Worm (Caenorhabditis elegans): Measurements from ENCODE around the gene ifc-2.

Gene ifc-2

DNA sequence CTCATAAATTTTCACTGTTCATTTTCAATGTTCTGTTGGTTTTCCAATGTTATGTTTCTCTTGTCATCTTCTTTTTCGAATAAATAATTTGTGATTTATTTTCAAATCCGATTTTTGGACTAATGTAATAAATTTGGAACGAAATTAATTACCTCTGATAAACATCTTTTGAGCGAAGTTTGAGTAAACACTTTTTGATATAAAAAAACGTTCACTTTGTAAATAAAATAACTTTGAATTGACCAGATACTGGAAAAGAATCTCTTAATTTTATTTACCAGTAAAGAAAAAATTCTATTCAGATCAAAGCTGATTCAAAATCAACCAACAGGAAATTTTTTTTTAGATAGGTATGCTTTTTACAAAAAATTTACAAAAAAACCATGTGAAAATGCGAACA, 17.1 kb upstream of the ifc-2 start, which contains the start of gene lgc-32:
TSS of gene lgc-32 (plus strand) at position 301 of the 400 bp plus-strand sequence.
- TF ChIP-seq mbf-1 (tag; optimal IDR thresholded peaks at IDR 0.05) (no peak), blmp-1 (tag; optimal IDR thresholded peaks at IDR 0.05; ENCODE audit: insufficient read depth) (no peak), nhr-6 (tag; optimal IDR thresholded peaks at IDR 0.05) (no peak), lin-39 (tag; optimal IDR thresholded peaks at IDR 0.05) (no peak), Y55F3AM.14 (GFP tag; optimal IDR thresholded peaks at IDR 0.05) (no peak)

DNA sequence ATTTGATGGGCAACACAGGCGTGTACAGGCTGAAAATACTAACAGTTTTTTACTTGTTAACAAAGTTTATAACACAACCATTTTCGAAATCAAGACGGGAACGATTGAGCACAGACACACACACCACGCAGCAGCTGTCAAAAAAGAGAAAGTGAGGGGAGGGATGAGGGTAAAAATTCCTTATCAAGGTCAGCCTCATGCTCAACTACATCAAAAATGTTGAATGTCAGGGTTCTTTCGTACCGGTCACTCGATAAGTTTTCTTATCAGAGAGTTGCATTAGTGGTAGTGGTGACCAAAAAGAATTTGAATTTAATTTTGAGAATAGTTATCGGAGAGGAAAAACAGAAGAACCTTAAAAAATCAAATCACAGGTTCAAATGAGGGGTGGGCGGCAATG, 15.9 kb upstream of the ifc-2 start, which contains the start of gene T19D7.6:
TSS of gene T19D7.6 (minus strand) at position 198 of the 400 bp plus-strand sequence.
- TF ChIP-seq unc-55 (GFP tag; optimal IDR thresholded peaks at IDR 0.05) (no peak), fos-1 (tag; optimal IDR thresholded peaks at IDR 0.05) (peak; percentile 54), zag-1 (tag; optimal IDR thresholded peaks at IDR 0.05) (no peak)

DNA sequence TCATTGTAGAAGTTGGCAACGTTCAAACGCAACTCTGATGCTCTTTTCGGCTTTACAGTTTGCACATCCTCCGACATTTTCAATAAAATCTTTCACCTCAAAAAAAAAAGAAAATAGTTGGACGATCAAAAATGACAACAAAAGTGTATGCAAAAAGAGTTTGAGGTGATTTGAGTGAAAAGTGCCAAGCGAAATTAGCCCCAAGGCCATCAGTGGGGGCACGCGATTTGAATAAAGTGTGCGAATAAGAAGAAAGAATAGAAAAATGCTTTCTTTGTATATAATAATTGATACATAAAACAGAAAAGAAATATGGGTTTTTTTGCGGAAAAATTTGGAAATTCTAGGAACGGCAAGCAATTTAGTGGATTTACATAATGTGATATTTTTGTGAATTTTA, 11.4 kb upstream of the ifc-2 start, which contains the start of gene T19D7.5:
TSS of gene T19D7.5 (minus strand) at position 101 of the 400 bp plus-strand sequence.
- TF ChIP-seq lin-11 (tag; optimal IDR thresholded peaks at IDR 0.05) (no peak), nhr-77 (tag; optimal IDR thresholded peaks at IDR 0.05) (no peak), alr-1 (tag; optimal IDR thresholded peaks at IDR 0.05) (no peak), ceh-82 (tag; optimal IDR thresholded peaks at IDR 0.05) (no peak), sem-4 (tag; optimal IDR thresholded peaks at IDR 0.05) (no peak), unc-55 (GFP tag; optimal IDR thresholded peaks at IDR 0.05) (no peak), crh-2 (tag; optimal IDR thresholded peaks at IDR 0.05) (no peak), skn-1 (tag; optimal IDR thresholded peaks at IDR 0.05) (no peak), mdl-1 (tag; optimal IDR thresholded peaks at IDR 0.05) (no peak), blmp-1 (tag; optimal IDR thresholded peaks at IDR 0.05; ENCODE audit: insufficient read depth) (no peak), ceh-16 (tag; optimal IDR thresholded peaks at IDR 0.05) (no peak), ztf-11 (tag; optimal IDR thresholded peaks at IDR 0.05) (no peak)

DNA sequence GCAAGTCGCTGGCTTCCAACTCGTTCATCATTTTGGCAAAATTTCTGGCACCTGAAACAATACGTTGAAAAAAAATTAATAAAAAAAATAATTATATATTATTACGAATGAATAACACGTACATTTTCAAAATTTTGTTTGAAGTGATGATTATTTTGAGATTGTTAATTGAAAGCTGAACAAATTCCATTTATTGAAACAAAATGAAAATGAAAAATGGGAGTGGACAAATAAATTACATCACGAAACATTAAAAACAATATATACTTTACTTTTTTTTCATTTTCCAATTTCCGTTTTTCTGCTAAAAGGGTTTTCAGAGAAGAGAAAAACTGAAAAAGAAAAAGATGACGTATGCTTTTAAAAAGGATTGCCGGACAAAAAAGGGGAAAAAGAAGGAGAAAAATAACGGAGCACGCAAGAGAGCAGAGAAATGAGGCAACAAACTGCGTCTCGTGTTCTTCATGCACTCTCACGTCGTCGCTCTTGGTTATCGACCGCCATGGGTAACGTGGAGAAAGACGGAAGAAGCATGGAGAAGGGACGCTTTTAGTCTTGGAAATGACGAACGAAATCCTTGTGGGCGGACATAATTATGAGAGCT, 7.1 kb upstream of the ifc-2 start, which contains the start of gene rund-1:
TSS of gene rund-1 (minus strand) at position 51 of the 604 bp plus-strand sequence.
- TF ChIP-seq nhr-77 (tag; optimal IDR thresholded peaks at IDR 0.05) (no peak), mbf-1 (tag; optimal IDR thresholded peaks at IDR 0.05) (no peak), ceh-82 (tag; optimal IDR thresholded peaks at IDR 0.05) (no peak), nhr-23 (tag; optimal IDR thresholded peaks at IDR 0.05) (no peak), mab-5 (tag; optimal IDR thresholded peaks at IDR 0.05) (peak; percentile 7), nhr-21 (tag; optimal IDR thresholded peaks at IDR 0.05) (peak; percentile 47), egl-27 (tag; optimal IDR thresholded peaks at IDR 0.05) (peak; percentile 47), ztf-11 (tag; optimal IDR thresholded peaks at IDR 0.05) (no peak), ZK546.5 (tag; optimal IDR thresholded peaks at IDR 0.05) (no peak), nhr-6 (tag; optimal IDR thresholded peaks at IDR 0.05) (peak; percentile 14), unc-62 (GFP tag; optimal IDR thresholded peaks at IDR 0.05) (no peak), gmeb-1 (tag; optimal IDR thresholded peaks at IDR 0.05) (no peak), nhr-11 (tag; optimal IDR thresholded peaks at IDR 0.05) (no peak), alr-1 (tag; optimal IDR thresholded peaks at IDR 0.05) (no peak), elt-3 (tag; optimal IDR thresholded peaks at IDR 0.05) (no peak), nhr-12 (tag; optimal IDR thresholded peaks at IDR 0.05) (no peak), crh-2 (tag; optimal IDR thresholded peaks at IDR 0.05) (peak; percentile 76), mdl-1 (tag; optimal IDR thresholded peaks at IDR 0.05) (peak in 1 of 2 experiments; percentile 68), fos-1 (tag; optimal IDR thresholded peaks at IDR 0.05) (peak; percentile 57), unc-39 (tag; optimal IDR thresholded peaks at IDR 0.05) (no peak), aly-2 (tag; optimal IDR thresholded peaks at IDR 0.05) (no peak), lin-13 (GFP tag; optimal IDR thresholded peaks at IDR 0.05) (peak; percentile 56), blmp-1 (tag; optimal IDR thresholded peaks at IDR 0.05; ENCODE audit: insufficient read depth) (no peak), ama-1 (optimal IDR thresholded peaks at IDR 0.05) (no peak), sma-9 (GFP tag; optimal IDR thresholded peaks at IDR 0.05) (peak; percentile 50), sma-9 (tag; optimal IDR thresholded peaks at IDR 0.05) (no peak), skn-1 (tag; optimal IDR thresholded peaks at IDR 0.05) (no peak), F13H6.1 (tag; optimal IDR thresholded peaks at IDR 0.05) (peak; percentile 24), nhr-25 (tag; optimal IDR thresholded peaks at IDR 0.05) (no peak), nhr-237 (tag; optimal IDR thresholded peaks at IDR 0.05) (no peak), dmd-4 (tag; optimal IDR thresholded peaks at IDR 0.05) (no peak), R02D3.7 (tag; optimal IDR thresholded peaks at IDR 0.05) (no peak), nhr-10 (tag; optimal IDR thresholded peaks at IDR 0.05) (no peak), Y55F3AM.14 (GFP tag; optimal IDR thresholded peaks at IDR 0.05) (peak; percentile 44), sma-3 (GFP tag; optimal IDR thresholded peaks at IDR 0.05) (no peak), lin-11 (tag; optimal IDR thresholded peaks at IDR 0.05) (peak; percentile 72), lin-39 (tag; optimal IDR thresholded peaks at IDR 0.05) (no peak), lsy-2 (tag; optimal IDR thresholded peaks at IDR 0.05) (peak in 1 of 2 experiments; percentile 69), unc-55 (GFP tag; optimal IDR thresholded peaks at IDR 0.05) (peak; percentile 81), peb-1 (tag; optimal IDR thresholded peaks at IDR 0.05) (no peak), ztf-4 (tag; optimal IDR thresholded peaks at IDR 0.05) (peak; percentile 29), zag-1 (tag; optimal IDR thresholded peaks at IDR 0.05) (peak; percentile 39), snpc-4 (tag; optimal IDR thresholded peaks at IDR 0.05) (peak; percentile 79), sem-4 (tag; optimal IDR thresholded peaks at IDR 0.05) (no peak)

Data from whole organism, L2 larva.